Worm (Caenorhabditis elegans): Measurements from ENCODE around the gene C47E12.3.

C47E12.3 gene

DNA sequence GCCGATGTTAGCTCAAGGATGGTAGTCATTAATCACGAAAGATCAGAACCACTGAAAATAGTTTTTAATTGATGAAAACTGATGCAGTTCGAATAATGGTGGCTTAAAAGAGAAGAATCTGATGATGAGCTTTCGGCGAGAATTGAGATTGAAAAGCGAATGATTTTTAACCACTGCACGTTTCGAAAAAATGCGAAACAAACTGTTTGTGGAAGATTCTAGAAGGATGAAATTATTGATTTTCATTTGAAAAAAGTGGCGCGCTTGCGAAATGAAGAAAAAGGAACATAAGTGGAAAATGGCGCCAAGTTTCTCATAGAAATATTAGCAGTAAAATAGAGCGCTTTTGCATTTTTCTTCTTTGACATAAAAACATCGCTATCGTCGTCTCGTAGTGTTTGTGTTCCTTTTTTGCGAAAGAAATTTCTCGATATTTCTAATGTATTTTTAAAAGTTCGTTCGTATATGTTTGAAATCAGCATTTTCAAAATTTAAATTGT lies 6.7 kb downstream of the C47E12.3 start, which contains the start of gene uba-1 (continued):
- TF ChIP-seq R02D3.7 (tag; optimal IDR thresholded peaks at IDR 0.05) (no peak), ceh-28 (tag; optimal IDR thresholded peaks at IDR 0.05) (no peak), lin-13 (GFP tag; optimal IDR thresholded peaks at IDR 0.05) (no peak), gei-8 (GFP tag; optimal IDR thresholded peaks at IDR 0.05) (no peak), nhr-237 (tag; optimal IDR thresholded peaks at IDR 0.05) (no peak), vab-7 (GFP tag; IDR thresholded peaks at IDR 0.05) (0 out of 2 replicates have a peak, but pooled peaks have one; percentile 15), hlh-30 (tag; optimal IDR thresholded peaks at IDR 0.05; ENCODE audit: insufficient read depth) (peak; percentile 9), hif-1 (tag; optimal IDR thresholded peaks at IDR 0.05) (no peak), arid-1 (GFP tag; conservative IDR thresholded peaks at IDR 0.05) (no peak), nhr-11 (tag; optimal IDR thresholded peaks at IDR 0.05) (no peak), nhr-6 (tag; optimal IDR thresholded peaks at IDR 0.05) (no peak), dpl-1 (GFP tag; optimal IDR thresholded peaks at IDR 0.05) (peak; percentile 52), skn-1 (tag; optimal IDR thresholded peaks at IDR 0.05) (no peak), zag-1 (tag; optimal IDR thresholded peaks at IDR 0.05) (no peak), lin-15B (tag; optimal IDR thresholded peaks at IDR 0.05) (no peak), nhr-102 (tag; optimal IDR thresholded peaks at IDR 0.05) (peak; percentile 77), ceh-20 (GFP tag; IDR thresholded peaks at IDR 0.05) (0 out of 2 replicates have a peak, but pooled peaks have one; percentile 24), duxl-1 (tag; optimal IDR thresholded peaks at IDR 0.05; ENCODE audit: poor library complexity) (peak; percentile 4), tra-1 (GFP tag; IDR thresholded peaks at IDR 0.05) (no peak), zfp-3 (GFP tag; conservative IDR thresholded peaks at IDR 0.05) (peak; percentile 92), cey-2 (tag; optimal IDR thresholded peaks at IDR 0.05; ENCODE audit: borderline replicate concordance, insufficient read depth) (no peak), D1046.2 (GFP tag; IDR thresholded peaks at IDR 0.05) (no peak), daf-16 (GFP tag; optimal IDR thresholded peaks at IDR 0.05) (peak in 1 of 2 experiments; percentile 45), daf-16 (tag; optimal IDR thresholded peaks at IDR 0.05) (peak; percentile 65), php-3 (GFP tag; IDR thresholded peaks at IDR 0.05) (no peak), daf-19 (GFP tag; conservative IDR thresholded peaks at IDR 0.05) (peak; percentile 73; the same call in 1 of the 2 replicates), F26F4.8 (GFP tag; conservative IDR thresholded peaks at IDR 0.05) (no peak), lin-29 (GFP tag; IDR thresholded peaks at IDR 0.05) (no peak), Y48G9A.11 (GFP tag; IDR thresholded peaks at IDR 0.05) (no peak), ctbp-1 (GFP tag; IDR thresholded peaks at IDR 0.05) (0 out of 2 replicates have a peak, but pooled peaks have one; percentile 14), F49E8.2 (tag; optimal IDR thresholded peaks at IDR 0.05; ENCODE audit: borderline replicate concordance) (no peak), F44E2.7 (GFP tag; IDR thresholded peaks at IDR 0.05) (no peak), dmd-6 (GFP tag; IDR thresholded peaks at IDR 0.05) (peak; percentile 21; the same call in 1 of the 2 replicates), zip-2 (tag; optimal IDR thresholded peaks at IDR 0.05) (peak; percentile 61), aha-1 (tag) (no peak), nhr-42 (GFP tag; IDR thresholded peaks at IDR 0.05) (0 out of 2 replicates have a peak, but pooled peaks have one; percentile 41), mdl-1 (tag; optimal IDR thresholded peaks at IDR 0.05) (no peak), ceh-62 (tag; optimal IDR thresholded peaks at IDR 0.05) (no peak), F37D6.2 (tag; optimal IDR thresholded peaks at IDR 0.05) (no peak), spr-1 (tag; optimal IDR thresholded peaks at IDR 0.05) (peak; percentile 13), Y5F2A.4 (GFP tag; optimal IDR thresholded peaks at IDR 0.05) (no peak), unc-62 (GFP tag; optimal IDR thresholded peaks at IDR 0.05 in 1 of 2) (no peak), unc-62 (tag; optimal IDR thresholded peaks at IDR 0.05) (no peak), Y75B8A.6 (GFP tag; IDR thresholded peaks at IDR 0.05) (0 out of 2 replicates have a peak, but pooled peaks have one; percentile 40), zip-11 (GFP tag; IDR thresholded peaks at IDR 0.05) (no peak), lim-7 (GFP tag; IDR thresholded peaks at IDR 0.05) (no peak), dmd-9 (GFP tag; IDR thresholded peaks at IDR 0.05) (no peak), T20F7.1 (GFP tag; optimal IDR thresholded peaks at IDR 0.05) (peak; percentile 78), mep-1 (tag; optimal IDR thresholded peaks at IDR 0.05) (peak; percentile 80), daf-12 (tag; optimal IDR thresholded peaks at IDR 0.05) (no peak), rbr-2 (tag; optimal IDR thresholded peaks at IDR 0.05) (peak; percentile 56)
